Worm (Caenorhabditis elegans) whole organism, L3 larva: ENCODE results near the gene ncx-2.
A peak's percentile ranks its signal among the peaks of the same experiment; 100 is the strongest.

Experiments
- R02D3.7 ChIP-seq: fragments of 150-350 bp; optimal IDR thresholded peaks from 2 replicates; lab custom pipeline; 2014; ENCODE audit warnings: missing biosample characterization, missing genetic modification characterization
- ZK546.5 ChIP-seq: sonication (generic microtip); optimal IDR thresholded peaks from 2 replicates; lab custom pipeline; 2017; ENCODE audit warnings: missing biosample characterization, missing genetic modification characterization
- ama-1 ChIP-seq: fragments of 150-350 bp; optimal IDR thresholded peaks from 2 replicates; lab custom pipeline; 2018
- ceh-16 ChIP-seq: sonication (generic microtip); optimal IDR thresholded peaks from 2 replicates; lab custom pipeline; 2017; ENCODE audit warnings: missing biosample characterization, missing genetic modification characterization
- ceh-82 ChIP-seq: fragments of 150-350 bp; optimal IDR thresholded peaks from 2 replicates; lab custom pipeline; 2014; ENCODE audit warnings: missing biosample characterization, missing genetic modification characterization
- ceh-9 ChIP-seq: sonication (generic microtip); optimal IDR thresholded peaks from 2 replicates; lab custom pipeline; 2018; ENCODE audit warnings: missing biosample characterization, missing genetic modification characterization
- daf-12 ChIP-seq: fragments of 150-350 bp; optimal IDR thresholded peaks from 2 replicates; lab custom pipeline; 2014; ENCODE audit warnings: missing biosample characterization, missing genetic modification reagents, missing genetic modification characterization
- egl-27 ChIP-seq: sonication (generic microtip); optimal IDR thresholded peaks from 4 replicates; lab custom pipeline; 2017; ENCODE audit warnings: missing biosample characterization, missing genetic modification reagents, missing genetic modification characterization
- elt-1 ChIP-seq: fragments of 150-350 bp; optimal IDR thresholded peaks from 2 replicates; lab custom pipeline; 2014; ENCODE audit warnings: missing biosample characterization, missing genetic modification characterization
- elt-2 ChIP-seq: sonication (generic microtip); optimal IDR thresholded peaks from 2 replicates; lab custom pipeline; 2016; ENCODE audit warnings: missing genetic modification reagents, mild to moderate bottlenecking, missing genetic modification characterization, missing compliant biosample characterization
- eor-1 ChIP-seq, 2 experiments: fragments of 150-350 bp; optimal IDR thresholded peaks; 2 replicates each; lab custom pipeline; 2014 to 2018; ENCODE audit warnings: missing biosample characterization in 2 of 2, missing genetic modification characterization in 2 of 2
- fkh-2 ChIP-seq: fragments of 150-350 bp; optimal IDR thresholded peaks from 2 replicates; lab custom pipeline; 2014; ENCODE audit warnings: missing biosample characterization, missing genetic modification reagents, missing genetic modification characterization
- fos-1 ChIP-seq: fragments of 150-350 bp; optimal IDR thresholded peaks from 2 replicates; lab custom pipeline; 2014; ENCODE audit warnings: missing biosample characterization, missing genetic modification characterization
- hmg-11 ChIP-seq: sonication (generic microtip); optimal IDR thresholded peaks from 2 replicates; lab custom pipeline; 2016; ENCODE audit warnings: missing genetic modification characterization, missing compliant biosample characterization
- jun-1 ChIP-seq: fragments of 150-350 bp; optimal IDR thresholded peaks from 2 replicates; lab custom pipeline; 2014; ENCODE audit warnings: missing biosample characterization, missing genetic modification reagents, missing genetic modification characterization
- lin-15B ChIP-seq: fragments of 150-350 bp; optimal IDR thresholded peaks from 2 replicates; lab custom pipeline; 2014; ENCODE audit warnings: missing biosample characterization, missing genetic modification characterization
- lsy-12 ChIP-seq: sonication (generic microtip); optimal IDR thresholded peaks from 2 replicates; lab custom pipeline; 2016; ENCODE audit warnings: mild to moderate bottlenecking, missing genetic modification characterization, missing compliant biosample characterization
- mdl-1 ChIP-seq: fragments of 150-350 bp; optimal IDR thresholded peaks from 2 replicates; lab custom pipeline; 2014; ENCODE audit warnings: missing biosample characterization, missing genetic modification characterization
- mml-1 ChIP-seq: fragments of 150-350 bp; sonication (generic microtip); optimal IDR thresholded peaks from 3 replicates; lab custom pipeline; 2014; ENCODE audit warnings: missing biosample characterization, missing genetic modification characterization
- nfya-1 ChIP-seq: sonication (generic microtip); optimal IDR thresholded peaks from 2 replicates; lab custom pipeline; 2017; ENCODE audit warnings: missing genetic modification characterization, mild to moderate bottlenecking, missing compliant biosample characterization, antibody characterized with exemption, moderate library complexity; ENCODE audit not compliant: insufficient read depth
- nhr-12 ChIP-seq: fragments of 150-350 bp; optimal IDR thresholded peaks from 2 replicates; lab custom pipeline; 2014; ENCODE audit warnings: missing biosample characterization, missing genetic modification characterization
- nhr-23 ChIP-seq: fragments of 150-350 bp; optimal IDR thresholded peaks from 2 replicates; lab custom pipeline; 2014; ENCODE audit warnings: missing biosample characterization, missing genetic modification reagents, missing genetic modification characterization
- nhr-237 ChIP-seq: fragments of 150-350 bp; optimal IDR thresholded peaks from 2 replicates; lab custom pipeline; 2014; ENCODE audit warnings: missing biosample characterization, missing genetic modification characterization
- nhr-28 ChIP-seq: fragments of 150-350 bp; optimal IDR thresholded peaks from 2 replicates; lab custom pipeline; 2014; ENCODE audit warnings: missing biosample characterization, missing genetic modification characterization
- nhr-43 ChIP-seq: sonication (generic microtip); optimal IDR thresholded peaks from 2 replicates; lab custom pipeline; 2016; ENCODE audit warnings: mild to moderate bottlenecking, missing genetic modification characterization, missing compliant biosample characterization; ENCODE audit not compliant: poor library complexity, severe bottlenecking
- nhr-77 ChIP-seq: fragments of 150-350 bp; optimal IDR thresholded peaks from 2 replicates; lab custom pipeline; 2014; ENCODE audit warnings: missing biosample characterization, missing genetic modification characterization
- pha-4 ChIP-seq: fragments of 150-350 bp; optimal IDR thresholded peaks from 2 replicates; lab custom pipeline; 2014; ENCODE audit warnings: missing biosample characterization, missing genetic modification reagents, missing genetic modification characterization
- pqm-1 ChIP-seq: fragments of 150-350 bp; optimal IDR thresholded peaks from 2 replicates; lab custom pipeline; 2017; ENCODE audit warnings: missing biosample characterization, missing genetic modification characterization, inconsistent platforms
- sea-2 ChIP-seq: fragments of 150-350 bp; sonication (generic microtip); optimal IDR thresholded peaks from 4 replicates; lab custom pipeline; 2014; ENCODE audit warnings: missing biosample characterization, missing genetic modification reagents, missing genetic modification characterization
- tbx-2 ChIP-seq: sonication (generic microtip); optimal IDR thresholded peaks from 2 replicates; lab custom pipeline; 2016; ENCODE audit warnings: mild to moderate bottlenecking, missing genetic modification characterization, missing compliant biosample characterization
- unc-39 ChIP-seq: sonication (generic microtip); optimal IDR thresholded peaks from 4 replicates; lab custom pipeline; 2017; ENCODE audit warnings: missing biosample characterization, missing genetic modification characterization
- unc-62 ChIP-seq: fragments of 150-350 bp; sonication (generic microtip); optimal IDR thresholded peaks from 4 replicates; lab custom pipeline; 2014; ENCODE audit warnings: missing biosample characterization, missing genetic modification reagents, missing genetic modification characterization
- zag-1 ChIP-seq: fragments of 150-350 bp; optimal IDR thresholded peaks from 2 replicates; lab custom pipeline; 2014; ENCODE audit warnings: missing biosample characterization, missing genetic modification characterization
- ztf-11 ChIP-seq: fragments of 150-350 bp; optimal IDR thresholded peaks from 2 replicates; lab custom pipeline; 2014; ENCODE audit warnings: missing biosample characterization, missing genetic modification characterization
- ztf-4 ChIP-seq: fragments of 150-350 bp; optimal IDR thresholded peaks from 2 replicates; lab custom pipeline; 2014; ENCODE audit warnings: missing biosample characterization, missing genetic modification characterization

The ncx-2 gene

ce11 chrV:5312453-5312852, 9.0 kb downstream of the ncx-2 start, which contains the start of gene C10G8.3:
Gene C10G8.3, plus strand, starts transcription at chrV:5312753.
- TF ChIP-seq pha-4 (no peak), mml-1 (no peak), fkh-2 (no peak), nhr-237 (no peak), ceh-16 (tag; lab: Kevin White, UChicago) (no peak), nhr-43 (tag; lab: Kevin White, UChicago) (no peak)

DNA sequence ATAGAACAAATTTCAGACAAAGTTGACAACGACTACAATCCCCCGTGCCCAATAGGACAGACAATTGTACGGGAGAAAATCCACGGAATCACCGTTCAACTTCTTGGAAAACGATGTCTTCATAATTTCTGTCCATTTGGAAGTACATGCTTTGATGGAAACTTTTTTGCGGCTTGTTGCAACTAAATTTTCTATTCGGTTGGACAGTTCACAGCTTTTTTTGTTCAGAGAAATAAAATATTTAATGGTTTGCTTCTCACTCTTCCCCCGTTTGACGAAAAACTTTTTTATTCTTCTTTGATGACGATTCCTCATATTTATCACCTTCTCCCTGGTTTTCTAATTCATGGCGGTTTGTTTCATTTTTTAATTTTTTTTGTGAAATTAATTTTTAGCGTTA, 10.6 kb downstream of the ncx-2 start, which contains the start of gene C10G8.2:
TSS of gene C10G8.2 (plus strand) at position 301 of the 400 bp plus-strand sequence.
- no peak for TF ChIP-seq ama-1
- TF ChIP-seq nhr-77 (tag; lab: Kevin White, UChicago): no peak
- no peak for TF ChIP-seq zag-1 (tag; lab: Kevin White, UChicago)
- no peak for TF ChIP-seq ZK546.5 (tag; lab: Kevin White, UChicago)
- no peak for TF ChIP-seq ceh-82 (tag; lab: Kevin White, UChicago)
- no peak for TF ChIP-seq nhr-12
- TF ChIP-seq unc-39: no peak
- TF ChIP-seq fkh-2: no peak
- TF ChIP-seq jun-1 (tag; lab: Kevin White, UChicago): no peak
- TF ChIP-seq ceh-9 (tag; lab: Kevin White, UChicago): no peak
- no peak for TF ChIP-seq eor-1 (tag; optimal IDR thresholded peaks at IDR 0.05; lab: Kevin White, UChicago)
- TF ChIP-seq daf-12 (tag; lab: Kevin White, UChicago): no peak
- TF ChIP-seq tbx-2: no peak
- no peak for TF ChIP-seq R02D3.7 (tag; lab: Kevin White, UChicago)
- no peak for TF ChIP-seq hmg-11 (tag; lab: Kevin White, UChicago)
- no peak for TF ChIP-seq ztf-4 (tag; lab: Kevin White, UChicago)
- TF ChIP-seq nhr-43 (tag; lab: Kevin White, UChicago): no peak

- no peak for TF ChIP-seq fkh-2
- TF ChIP-seq ceh-9 (tag; lab: Kevin White, UChicago): no peak
- TF ChIP-seq fos-1 (tag; lab: Kevin White, UChicago): no peak
- no peak for TF ChIP-seq nhr-28
- no peak for TF ChIP-seq mdl-1 (tag; lab: Kevin White, UChicago)
- TF ChIP-seq R02D3.7 (tag; lab: Kevin White, UChicago): no peak
- TF ChIP-seq sea-2 (GFP tag; lab: Kevin White, UChicago): no peak
- TF ChIP-seq lsy-12 (tag; lab: Kevin White, UChicago): no peak
- TF ChIP-seq elt-2: no peak
- TF ChIP-seq mml-1: no peak
- no peak for TF ChIP-seq ama-1
- no peak for TF ChIP-seq nhr-237
- no peak for TF ChIP-seq unc-62
- TF ChIP-seq pqm-1 (tag; lab: Kevin White, UChicago): no peak
- no peak for TF ChIP-seq lin-15B (tag; lab: Kevin White, UChicago)
Measured at ce11 chrV:5318349-5318748, 14.9 kb downstream of the ncx-2 start.

DNA sequence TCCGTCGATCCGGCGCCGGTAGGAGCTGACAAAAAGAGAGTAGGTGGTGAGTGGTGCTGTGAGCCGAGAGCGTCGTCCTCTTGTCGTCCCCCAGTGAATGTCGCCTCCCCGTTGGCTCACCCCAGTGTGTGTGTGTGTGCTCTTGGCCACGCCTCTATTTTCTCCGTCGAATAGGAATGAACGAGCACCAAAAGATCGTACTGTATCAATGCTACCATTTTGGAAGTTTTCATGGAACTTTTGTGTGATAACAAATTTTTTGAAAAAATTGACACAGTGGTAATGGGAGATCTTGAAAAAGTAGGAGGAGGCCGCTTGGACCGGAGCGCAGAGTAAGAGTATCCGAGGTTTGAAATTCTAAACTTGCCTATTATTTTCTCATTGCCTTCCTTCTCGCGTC, 16.0 kb downstream of the ncx-2 start, which contains the start of gene ceh-34:
TSS of gene ceh-34 (minus strand) at position 101 of the 400 bp plus-strand sequence.
- TF ChIP-seq unc-62 (no peak), fos-1 (tag; lab: Kevin White, UChicago) (no peak), nhr-77 (tag; lab: Kevin White, UChicago) (no peak), lin-15B (tag; lab: Kevin White, UChicago) (no peak), elt-1 (no peak), nfya-1 (tag; lab: Kevin White, UChicago) (peak; percentile 8), pqm-1 (tag; lab: Kevin White, UChicago) (no peak), elt-2 (no peak)

DNA sequence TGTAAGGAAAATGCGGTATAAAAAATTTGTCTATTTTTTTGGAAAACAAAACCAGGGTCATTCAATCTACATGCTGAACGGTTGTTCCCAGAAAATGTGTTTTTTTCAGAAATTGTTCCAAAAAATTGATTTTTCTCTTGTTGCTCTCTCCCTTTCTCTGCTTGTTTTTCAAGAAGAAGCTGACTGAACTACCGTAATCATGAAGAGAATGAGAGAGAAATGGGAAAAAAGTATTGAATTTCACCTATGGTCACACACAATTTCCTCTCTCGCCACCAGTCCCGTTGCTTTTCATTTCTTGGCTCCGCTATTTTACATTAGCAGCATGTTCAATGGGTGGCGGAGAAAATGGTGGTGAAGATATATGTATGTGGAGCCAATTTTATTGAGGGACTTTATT, 19.3 kb downstream of the ncx-2 start:
- no peak for TF ChIP-seq hmg-11 (tag; lab: Kevin White, UChicago)
- no peak for TF ChIP-seq elt-1
- no peak for TF ChIP-seq jun-1 (tag; lab: Kevin White, UChicago)
- no peak for TF ChIP-seq ceh-82 (tag; lab: Kevin White, UChicago)
- TF ChIP-seq pha-4: no peak
- TF ChIP-seq nhr-23 (tag; lab: Kevin White, UChicago): no peak
- no peak for TF ChIP-seq ztf-11 (tag; lab: Kevin White, UChicago)
- TF ChIP-seq egl-27 (tag; lab: Kevin White, UChicago): no peak
- TF ChIP-seq fkh-2: no peak
- no peak for TF ChIP-seq zag-1 (tag; lab: Kevin White, UChicago)
- TF ChIP-seq elt-2: no peak
- no peak for TF ChIP-seq R02D3.7 (tag; lab: Kevin White, UChicago)
- no peak for TF ChIP-seq nhr-12
- no peak for TF ChIP-seq fos-1 (tag; lab: Kevin White, UChicago)
- TF ChIP-seq mdl-1 (tag; lab: Kevin White, UChicago): no peak
- no peak for TF ChIP-seq ztf-4 (tag; lab: Kevin White, UChicago)
- TF ChIP-seq, all 47 proteins: peak for 0
